Worm (Caenorhabditis elegans) whole organism, young adult: ENCODE results near the gene ZK673.4.
A peak's percentile ranks its signal among the peaks of the same experiment; 100 is the strongest.

Experiments used
- B0336.3 ChIP-seq: fragments of 200-800 bp; sonication (Bioruptor generic); IDR thresholded peaks from 2 replicates; pipeline ENCODE4 v1.3.6; 2022; ENCODE audit warnings: missing genetic modification characterization, missing compliant biosample characterization
- F23B12.7 ChIP-seq: sonication (generic microtip); optimal IDR thresholded peaks from 2 replicates; lab custom pipeline; 2017; ENCODE audit warnings: missing genetic modification characterization, mild to moderate bottlenecking, missing compliant biosample characterization, antibody characterized with exemption, moderate library complexity; ENCODE audit not compliant: insufficient read depth
- F37B4.10 ChIP-seq: fragments of 200-800 bp; sonication (Bioruptor generic); IDR thresholded peaks from 2 replicates; pipeline ENCODE4 v1.3.6; 2022; ENCODE audit warnings: missing genetic modification characterization, missing compliant biosample characterization
- F57C9.4 ChIP-seq: sonication (generic microtip); optimal IDR thresholded peaks from 2 replicates; lab custom pipeline; 2017; ENCODE audit warnings: mild to moderate bottlenecking, missing genetic modification characterization, missing compliant biosample characterization
- K12H6.12 ChIP-seq: fragments of 200-800 bp; sonication (Bioruptor generic); optimal IDR thresholded peaks from 2 replicates; lab custom pipeline; 2018; ENCODE audit warnings: mild to moderate bottlenecking, missing genetic modification characterization, missing compliant biosample characterization
- ZK185.1 ChIP-seq: sonication (generic microtip); optimal IDR thresholded peaks from 2 replicates; lab custom pipeline; 2016; ENCODE audit warnings: mild to moderate bottlenecking, missing genetic modification characterization, missing compliant biosample characterization; ENCODE audit not compliant: poor library complexity, severe bottlenecking
- aptf-2 ChIP-seq: fragments of 200-800 bp; sonication (Bioruptor generic); conservative IDR thresholded peaks from 2 replicates; pipeline ENCODE4 v1.3.6; 2022; ENCODE audit warnings: missing genetic modification reagents, missing genetic modification characterization, missing compliant biosample characterization
- attf-6 ChIP-seq: fragments of 200-800 bp; sonication (Bioruptor generic); IDR thresholded peaks from 2 replicates; pipeline ENCODE4 v1.3.6; 2022; ENCODE audit warnings: missing genetic modification reagents, missing genetic modification characterization, missing compliant biosample characterization
- bed-2 ChIP-seq: fragments of 200-800 bp; sonication (Bioruptor generic); IDR thresholded peaks from 2 replicates; pipeline ENCODE4 v1.3.6; 2022; ENCODE audit warnings: missing genetic modification reagents, missing genetic modification characterization, missing compliant biosample characterization
- cebp-1 ChIP-seq, 2 experiments: fragments of 200-800 bp in 1 of 2; sonication (Bioruptor generic) in 1 of 2; sonication (generic microtip) in 1 of 2; IDR thresholded peaks in 1 of 2; optimal IDR thresholded peaks in 1 of 2; 2 replicates each; pipeline versions ENCODE4 v1.3.6 to Lab custom; 2017 to 2022; ENCODE audit warnings: missing compliant biosample characterization in 2 of 2, missing genetic modification characterization in 2 of 2, mild to moderate bottlenecking in 1 of 2, missing genetic modification reagents in 1 of 2, moderate library complexity in 1 of 2
- ceh-58 ChIP-seq: fragments of 200-800 bp; sonication (Bioruptor generic); IDR thresholded peaks from 2 replicates; pipeline ENCODE4 v1.3.6; 2022; ENCODE audit warnings: missing genetic modification characterization, missing compliant biosample characterization
- dpff-1 ChIP-seq: sonication (generic microtip); optimal IDR thresholded peaks from 2 replicates; lab custom pipeline; 2017; ENCODE audit warnings: mild to moderate bottlenecking, missing genetic modification characterization, missing compliant biosample characterization
- efl-1 ChIP-seq: fragments of 150-350 bp; optimal IDR thresholded peaks from 2 replicates; lab custom pipeline; 2014; ENCODE audit warnings: missing biosample characterization, missing genetic modification reagents, missing genetic modification characterization
- egl-18 ChIP-seq: fragments of 200-800 bp; sonication (Bioruptor generic); IDR thresholded peaks from 2 replicates; pipeline ENCODE4 v1.3.6; 2022; ENCODE audit warnings: missing genetic modification reagents, missing genetic modification characterization, missing compliant biosample characterization
- gei-17 ChIP-seq: fragments of 200-800 bp; sonication (Bioruptor generic); optimal IDR thresholded peaks from 2 replicates; lab custom pipeline; 2018; ENCODE audit warnings: mild to moderate bottlenecking, missing genetic modification characterization, missing compliant biosample characterization
- hlh-26 ChIP-seq: fragments of 200-800 bp; sonication (Bioruptor generic); conservative IDR thresholded peaks from 2 replicates; pipeline ENCODE4 v1.3.6; 2022; ENCODE audit warnings: missing genetic modification reagents, missing genetic modification characterization, missing compliant biosample characterization
- hmg-1.2 ChIP-seq: fragments of 200-800 bp; sonication (Bioruptor generic); IDR thresholded peaks from 2 replicates; pipeline ENCODE4 v1.3.6; 2022; ENCODE audit warnings: missing genetic modification reagents, missing genetic modification characterization, missing compliant biosample characterization
- lin-40 ChIP-seq: sonication (generic microtip); optimal IDR thresholded peaks from 2 replicates; lab custom pipeline; 2016; ENCODE audit warnings: missing genetic modification characterization, mild to moderate bottlenecking, missing compliant biosample characterization, missing genotype, missing genetic modification reagents
- lin-54 ChIP-seq: fragments of 200-800 bp; sonication (Bioruptor generic); optimal IDR thresholded peaks from 2 replicates; lab custom pipeline; 2018; ENCODE audit warnings: mild to moderate bottlenecking, missing genetic modification characterization, missing compliant biosample characterization
- lir-1 ChIP-seq: fragments of 200-800 bp; sonication (Bioruptor generic); conservative IDR thresholded peaks from 2 replicates; pipeline ENCODE4 v1.3.6; 2022; ENCODE audit warnings: missing genetic modification reagents, missing genetic modification characterization, missing compliant biosample characterization
- madf-10 ChIP-seq: sonication (generic microtip); optimal IDR thresholded peaks from 2 replicates; lab custom pipeline; 2016; ENCODE audit warnings: mild to moderate bottlenecking, missing genetic modification characterization, missing compliant biosample characterization
- mcd-1 ChIP-seq: fragments of 200-800 bp; sonication (Bioruptor generic); IDR thresholded peaks from 2 replicates; pipeline ENCODE4 v1.3.6; 2022; ENCODE audit warnings: missing genetic modification reagents, missing genetic modification characterization, missing compliant biosample characterization
- nfya-1 ChIP-seq: sonication (generic microtip); optimal IDR thresholded peaks from 2 replicates; lab custom pipeline; 2017; ENCODE audit warnings: antibody characterized with exemption, missing compliant biosample characterization, missing genetic modification characterization, borderline replicate concordance; ENCODE audit not compliant: insufficient read depth
- nfya-2 ChIP-seq: fragments of 200-800 bp; sonication (Bioruptor generic); IDR thresholded peaks from 2 replicates; pipeline ENCODE4 v1.3.6; 2022; ENCODE audit warnings: missing genetic modification reagents, missing genetic modification characterization, missing compliant biosample characterization
- nfyb-1 ChIP-seq: fragments of 200-800 bp; sonication (Bioruptor generic); IDR thresholded peaks from 2 replicates; pipeline ENCODE4 v1.3.6; 2022; ENCODE audit warnings: missing genetic modification reagents, missing genetic modification characterization, missing compliant biosample characterization
- nhr-120 ChIP-seq: fragments of 200-800 bp; sonication (Bioruptor generic); IDR thresholded peaks from 2 replicates; pipeline ENCODE4 v1.3.6; 2022; ENCODE audit warnings: missing genetic modification characterization, missing compliant biosample characterization
- nhr-179 ChIP-seq: sonication (generic microtip); optimal IDR thresholded peaks from 2 replicates; lab custom pipeline; 2016; ENCODE audit warnings: mild to moderate bottlenecking, missing genetic modification characterization, missing compliant biosample characterization
- nhr-27 ChIP-seq: fragments of 200-800 bp; sonication (Bioruptor generic); optimal IDR thresholded peaks from 2 replicates; lab custom pipeline; 2018; ENCODE audit warnings: mild to moderate bottlenecking, missing genetic modification characterization, moderate library complexity, missing compliant biosample characterization
- nhr-80 ChIP-seq: sonication (generic microtip); optimal IDR thresholded peaks from 2 replicates; lab custom pipeline; 2016; ENCODE audit warnings: missing genetic modification characterization, missing compliant biosample characterization
- nhr-90 ChIP-seq: sonication (generic microtip); optimal IDR thresholded peaks from 2 replicates; lab custom pipeline; 2016; ENCODE audit warnings: missing genotype, mild to moderate bottlenecking, missing genetic modification characterization, missing compliant biosample characterization
- pbrm-1 ChIP-seq: fragments of 200-800 bp; sonication (Bioruptor generic); IDR thresholded peaks from 2 replicates; pipeline ENCODE4 v1.3.6; 2022; ENCODE audit warnings: missing genetic modification reagents, missing genetic modification characterization, missing compliant biosample characterization
- pha-4 ChIP-seq: fragments of 150-350 bp; sonication (generic microtip); optimal IDR thresholded peaks from 2 replicates; lab custom pipeline; 2014; ENCODE audit warnings: missing biosample characterization, missing genetic modification reagents, missing genetic modification characterization
- rcor-1 ChIP-seq: fragments of 200-800 bp; sonication (Bioruptor generic); IDR thresholded peaks from 2 replicates; pipeline ENCODE4 v1.3.6; 2022; ENCODE audit warnings: missing genetic modification reagents, missing genetic modification characterization, missing compliant biosample characterization
- snpc-1.3 ChIP-seq: sonication (generic microtip); optimal IDR thresholded peaks from 2 replicates; lab custom pipeline; 2017; ENCODE audit warnings: missing genetic modification characterization, mild to moderate bottlenecking, missing compliant biosample characterization, antibody characterized with exemption, moderate library complexity, missing genotype, missing genetic modification reagents; ENCODE audit not compliant: insufficient read depth
- snpc-3.4 ChIP-seq: sonication (generic microtip); optimal IDR thresholded peaks from 2 replicates; lab custom pipeline; 2017; ENCODE audit warnings: missing genetic modification characterization, mild to moderate bottlenecking, missing compliant biosample characterization, antibody characterized with exemption, moderate library complexity, missing genotype, missing genetic modification reagents
- somi-1 ChIP-seq: fragments of 200-800 bp; sonication (Bioruptor generic); optimal IDR thresholded peaks from 2 replicates; lab custom pipeline; 2018; ENCODE audit warnings: mild to moderate bottlenecking, missing genetic modification characterization, missing compliant biosample characterization
- tbp1 ChIP-seq: fragments of 200-800 bp; sonication (Bioruptor generic); optimal IDR thresholded peaks from 2 replicates; lab custom pipeline; 2018; ENCODE audit warnings: mild to moderate bottlenecking, missing genetic modification characterization, missing compliant biosample characterization
- tlf-1 ChIP-seq: fragments of 200-800 bp; sonication (Bioruptor generic); optimal IDR thresholded peaks from 2 replicates; lab custom pipeline; 2018; ENCODE audit warnings: mild to moderate bottlenecking, missing genetic modification characterization, missing compliant biosample characterization
- unc-62 ChIP-seq: fragments of 150-350 bp; optimal IDR thresholded peaks from 2 replicates; lab custom pipeline; 2014; ENCODE audit warnings: missing biosample characterization, missing genetic modification reagents, missing genetic modification characterization
- zfh-2 ChIP-seq: fragments of 200-800 bp; sonication (Bioruptor generic); conservative IDR thresholded peaks from 2 replicates; pipeline ENCODE4 v1.3.6; 2022; ENCODE audit warnings: missing genetic modification reagents, missing genetic modification characterization, missing compliant biosample characterization
- zim-3 ChIP-seq: sonication (generic microtip); optimal IDR thresholded peaks from 2 replicates; lab custom pipeline; 2017; ENCODE audit warnings: mild to moderate bottlenecking, missing genetic modification characterization, moderate library complexity, missing compliant biosample characterization
- ztf-26 ChIP-seq: sonication (generic microtip); optimal IDR thresholded peaks from 2 replicates; lab custom pipeline; 2017; ENCODE audit warnings: missing genetic modification characterization, missing compliant biosample characterization

The ZK673.4 gene

DNA sequence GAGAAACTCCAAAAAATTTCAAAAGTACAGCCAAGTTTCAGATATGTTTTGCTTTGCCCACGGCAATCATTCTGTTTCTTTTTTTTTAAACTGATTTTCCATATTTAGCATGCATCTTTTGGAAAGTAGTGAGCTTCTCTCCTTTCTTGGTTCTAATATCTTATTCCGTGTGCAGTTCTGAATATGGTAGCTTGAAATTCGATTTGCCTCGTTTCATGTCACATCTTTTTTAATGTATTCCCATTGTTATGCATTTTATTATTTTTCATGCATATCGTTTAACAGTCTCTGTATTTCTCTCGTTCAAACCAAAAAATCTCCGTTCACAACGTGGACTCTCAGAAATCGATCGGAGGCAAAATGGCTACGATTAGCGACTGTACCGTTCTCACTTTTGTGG is 41.7 kb downstream of the ZK673.4 start, which contains the start of gene ZK666.14 (continued):
- TF ChIP-seq hlh-26 (GFP tag; lab: Robert Waterston, UW) (no peak), nhr-80 (no peak)

DNA sequence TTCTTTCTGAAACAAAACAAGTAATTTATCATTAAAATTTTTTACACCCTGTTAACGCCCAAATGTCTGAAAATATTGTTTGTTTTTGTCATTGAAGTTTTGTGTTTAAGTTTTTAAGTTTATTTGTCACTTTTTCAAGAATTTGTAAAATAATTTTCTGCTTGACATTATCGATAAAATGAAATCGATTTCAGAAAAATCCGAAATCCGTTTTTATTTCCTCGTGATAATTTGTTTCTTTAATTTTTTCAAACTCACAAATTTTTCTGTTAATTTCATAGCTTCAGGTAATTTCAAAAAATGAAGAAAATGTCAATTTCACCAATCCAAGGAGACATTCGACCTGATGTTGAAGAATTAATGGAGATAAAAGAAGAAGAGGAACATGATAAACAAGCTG is 43.2 kb downstream of the ZK673.4 start, which contains the start of gene ZK666.12:
TSS of gene ZK666.12 (plus strand) at position 301 of the 400 bp plus-strand sequence.
- TF ChIP-seq pbrm-1 (no peak), pha-4 (no peak), snpc-1.3 (tag; lab: Kevin White, UChicago) (no peak), mcd-1 (no peak), egl-18 (GFP tag; lab: Robert Waterston, UW) (no peak), attf-6 (GFP tag; lab: Robert Waterston, UW) (no peak), zfh-2 (no peak), aptf-2 (GFP tag; lab: Robert Waterston, UW) (no peak), rcor-1 (GFP tag; lab: Robert Waterston, UW) (no peak), bed-2 (GFP tag; lab: Robert Waterston, UW) (no peak), snpc-3.4 (tag; lab: Kevin White, UChicago) (no peak), ceh-58 (GFP tag; lab: Robert Waterston, UW) (no peak), nhr-90 (tag; lab: Kevin White, UChicago) (no peak), ztf-26 (no peak), nhr-27 (no peak), nhr-120 (GFP tag; lab: Robert Waterston, UW) (no peak), lin-40 (tag; lab: Kevin White, UChicago) (no peak), F57C9.4 (no peak), nfya-2 (GFP tag; lab: Robert Waterston, UW) (no peak), F23B12.7 (no peak)

DNA sequence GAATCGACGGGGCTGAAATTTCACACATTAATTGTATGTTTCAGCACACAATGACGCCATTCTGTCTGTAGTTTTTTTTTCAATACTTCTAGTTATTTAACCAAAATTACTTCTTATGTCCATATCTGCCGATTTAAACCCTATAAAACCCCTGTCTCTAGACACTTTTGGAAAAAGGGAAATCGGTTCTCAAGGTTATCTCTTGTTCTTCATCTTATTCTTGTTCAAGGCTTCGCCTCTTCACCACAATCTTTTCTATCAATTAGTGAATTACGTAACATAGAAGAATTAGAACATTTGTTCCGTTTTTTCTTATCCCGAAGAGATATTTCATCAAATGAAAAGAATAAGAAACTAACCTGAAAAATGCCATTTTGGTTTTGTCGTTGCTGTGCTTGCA is 48.0 kb downstream of the ZK673.4 start:
- no peak for TF ChIP-seq efl-1 (GFP tag; lab: Kevin White, UChicago)
- TF ChIP-seq K12H6.12 (tag; lab: Kevin White, UChicago), result no peak
- no peak for TF ChIP-seq nhr-120 (GFP tag; lab: Robert Waterston, UW)
- no peak for TF ChIP-seq dpff-1 (tag; lab: Kevin White, UChicago)
- no peak for TF ChIP-seq lin-54 (GFP tag; lab: Kevin White, UChicago)
- no peak for TF ChIP-seq ZK185.1 (tag; lab: Kevin White, UChicago)
- no peak for TF ChIP-seq nhr-90 (tag; lab: Kevin White, UChicago)
- no peak for TF ChIP-seq nfyb-1
- no peak for TF ChIP-seq F37B4.10 (GFP tag; lab: Robert Waterston, UW)
- TF ChIP-seq tbp1 (GFP tag; lab: Kevin White, UChicago), result no peak
- TF ChIP-seq somi-1 (GFP tag; lab: Kevin White, UChicago), result no peak
- TF ChIP-seq cebp-1 (GFP tag; IDR thresholded peaks at IDR 0.05; lab: Robert Waterston, UW), result no peak
- TF ChIP-seq cebp-1 (tag; optimal IDR thresholded peaks at IDR 0.05; lab: Kevin White, UChicago), result no peak

DNA sequence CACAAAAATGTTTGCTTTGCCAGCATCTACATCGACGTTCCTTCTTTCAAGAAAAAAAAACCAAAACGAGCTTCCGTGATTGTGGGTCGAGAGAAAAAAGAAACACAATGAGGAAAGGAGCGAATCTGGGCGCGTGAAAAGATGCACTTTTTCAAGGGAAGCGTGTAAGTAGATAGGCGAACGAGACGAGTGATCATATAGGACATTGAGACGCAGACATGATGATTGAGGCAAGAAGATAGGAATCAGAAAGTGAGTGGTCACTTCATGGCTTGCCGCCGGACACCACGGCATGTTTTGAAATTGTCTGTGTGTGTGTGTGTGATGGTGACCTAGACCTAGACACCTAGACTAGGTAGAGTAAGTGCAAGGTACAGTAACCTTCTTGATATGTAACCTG is 48.9 kb downstream of the ZK673.4 start:
- TF ChIP-seq madf-10, result no peak
- TF ChIP-seq ceh-58 (GFP tag; lab: Robert Waterston, UW), result no peak
- TF ChIP-seq zfh-2, result 0 out of 2 replicates have a peak, but pooled peaks have one; percentile 17
- no peak for TF ChIP-seq nfya-1 (tag; lab: Kevin White, UChicago)
- TF ChIP-seq zim-3 (tag; lab: Kevin White, UChicago), result no peak
- TF ChIP-seq nhr-90 (tag; lab: Kevin White, UChicago), result no peak
- no peak for TF ChIP-seq lir-1
- TF ChIP-seq nhr-80, result peak; percentile 17
- no peak for TF ChIP-seq nhr-179 (tag; lab: Kevin White, UChicago)
- no peak for TF ChIP-seq unc-62 (GFP tag; lab: Kevin White, UChicago)
- TF ChIP-seq B0336.3 (GFP tag; lab: Robert Waterston, UW), result no peak
- TF ChIP-seq tlf-1 (GFP tag; lab: Kevin White, UChicago), result no peak
- peak; percentile 68; the same call in 1 of the 2 replicates for TF ChIP-seq hmg-1.2 (GFP tag; lab: Robert Waterston, UW)
- no peak for TF ChIP-seq gei-17
- TF ChIP-seq F37B4.10 (GFP tag; lab: Robert Waterston, UW), result no peak
